Worm (Caenorhabditis elegans) whole organism, mixed stage, embryonic: ENCODE data around the gene epic-3.

Source experiments
- M03D4.4 ChIP-seq: sonication (generic microtip); optimal IDR thresholded peaks from 2 replicates; lab custom pipeline; 2017; ENCODE audit warnings: mild to moderate bottlenecking, missing genetic modification characterization, missing compliant biosample characterization
- bed-3 ChIP-seq: fragments of 200-800 bp; sonication (Bioruptor generic); optimal IDR thresholded peaks from 3 replicates; lab custom pipeline; 2018; ENCODE audit warnings: mild to moderate bottlenecking, missing genetic modification characterization, moderate library complexity, missing compliant biosample characterization
- blmp-1 ChIP-seq: fragments of 150-350 bp; optimal IDR thresholded peaks from 2 replicates; lab custom pipeline; 2014; ENCODE audit warnings: missing biosample characterization, missing genetic modification characterization
- ceh-39 ChIP-seq: fragments of 150-350 bp; optimal IDR thresholded peaks from 2 replicates; lab custom pipeline; 2014; ENCODE audit warnings: missing biosample characterization, missing genetic modification characterization
- ceh-43 ChIP-seq: fragments of 200-800 bp; sonication (Bioruptor generic); optimal IDR thresholded peaks from 2 replicates; lab custom pipeline; 2018; ENCODE audit warnings: mild to moderate bottlenecking, missing genetic modification characterization, moderate library complexity, missing compliant biosample characterization
- ceh-83 ChIP-seq: fragments of 200-800 bp; sonication (Bioruptor generic); optimal IDR thresholded peaks from 2 replicates; lab custom pipeline; 2018; ENCODE audit warnings: mild to moderate bottlenecking, missing genetic modification characterization, missing compliant biosample characterization
- ces-1 ChIP-seq: fragments of 150-350 bp; optimal IDR thresholded peaks from 2 replicates; lab custom pipeline; 2014; ENCODE audit warnings: missing biosample characterization, missing genetic modification reagents, missing genetic modification characterization
- cnd-1 ChIP-seq: fragments of 200-800 bp; sonication (Bioruptor generic); optimal IDR thresholded peaks from 2 replicates; lab custom pipeline; 2018; ENCODE audit warnings: mild to moderate bottlenecking, missing genetic modification characterization, missing compliant biosample characterization
- drap-1 ChIP-seq: fragments of 200-800 bp; sonication (Bioruptor generic); optimal IDR thresholded peaks from 3 replicates; lab custom pipeline; 2018; ENCODE audit warnings: mild to moderate bottlenecking, missing genetic modification characterization, missing compliant biosample characterization
- elt-1 ChIP-seq: sonication (generic microtip); optimal IDR thresholded peaks from 2 replicates; lab custom pipeline; 2017; ENCODE audit warnings: missing genetic modification characterization, mild to moderate bottlenecking, missing compliant biosample characterization, antibody characterized with exemption, moderate library complexity, borderline replicate concordance; ENCODE audit not compliant: insufficient read depth
- elt-3 ChIP-seq: fragments of 150-350 bp; optimal IDR thresholded peaks from 2 replicates; lab custom pipeline; 2014; ENCODE audit warnings: missing biosample characterization, missing genetic modification characterization
- flh-1 ChIP-seq: fragments of 200-800 bp; sonication (Bioruptor generic); optimal IDR thresholded peaks from 2 replicates; lab custom pipeline; 2018; ENCODE audit warnings: mild to moderate bottlenecking, missing genetic modification characterization, moderate library complexity, missing compliant biosample characterization
- ham-2 ChIP-seq: fragments of 200-800 bp; sonication (Bioruptor generic); optimal IDR thresholded peaks from 2 replicates; lab custom pipeline; 2018; ENCODE audit warnings: mild to moderate bottlenecking, missing genetic modification characterization, missing compliant biosample characterization
- hlh-1 ChIP-seq: fragments of 150-350 bp; optimal IDR thresholded peaks from 2 replicates; lab custom pipeline; 2014; ENCODE audit warnings: missing biosample characterization, missing genetic modification reagents, missing genetic modification characterization
- lin-13 ChIP-seq: fragments of 150-350 bp; optimal IDR thresholded peaks from 2 replicates; lab custom pipeline; 2014; ENCODE audit warnings: missing biosample characterization, missing genetic modification characterization
- lin-32 ChIP-seq: fragments of 200-800 bp; sonication (Bioruptor generic); optimal IDR thresholded peaks from 2 replicates; lab custom pipeline; 2018; ENCODE audit warnings: mild to moderate bottlenecking, missing genetic modification characterization, missing compliant biosample characterization
- lsy-2 ChIP-seq: fragments of 150-350 bp; optimal IDR thresholded peaks from 2 replicates; lab custom pipeline; 2014; ENCODE audit warnings: missing biosample characterization, missing genetic modification characterization
- mab-5 ChIP-seq: fragments of 150-350 bp; optimal IDR thresholded peaks from 2 replicates; lab custom pipeline; 2014; ENCODE audit warnings: missing biosample characterization, missing genetic modification characterization
- mep-1 ChIP-seq: fragments of 150-350 bp; optimal IDR thresholded peaks from 2 replicates; lab custom pipeline; 2017; ENCODE audit warnings: missing biosample characterization, missing genetic modification reagents, missing genetic modification characterization, inconsistent platforms
- mls-2 ChIP-seq: sonication (generic microtip); optimal IDR thresholded peaks from 2 replicates; lab custom pipeline; 2016; ENCODE audit warnings: mild to moderate bottlenecking, missing genetic modification characterization, moderate library complexity, missing compliant biosample characterization
- nhr-12 ChIP-seq: fragments of 150-350 bp; optimal IDR thresholded peaks from 2 replicates; lab custom pipeline; 2014; ENCODE audit warnings: missing biosample characterization, missing genetic modification characterization
- nhr-2 ChIP-seq: fragments of 150-350 bp; optimal IDR thresholded peaks from 2 replicates; lab custom pipeline; 2014; ENCODE audit warnings: missing biosample characterization, missing genetic modification characterization
- nhr-237 ChIP-seq: fragments of 150-350 bp; optimal IDR thresholded peaks from 2 replicates; lab custom pipeline; 2014; ENCODE audit warnings: missing biosample characterization, missing genetic modification characterization
- nhr-28 ChIP-seq: fragments of 150-350 bp; optimal IDR thresholded peaks from 2 replicates; lab custom pipeline; 2014; ENCODE audit warnings: missing biosample characterization, missing genetic modification characterization
- nhr-76 ChIP-seq: sonication (generic microtip); optimal IDR thresholded peaks from 2 replicates; lab custom pipeline; 2017; ENCODE audit warnings: missing biosample characterization, missing genetic modification characterization
- pha-4 ChIP-seq: fragments of 150-350 bp; optimal IDR thresholded peaks from 2 replicates; lab custom pipeline; 2018; ENCODE audit warnings: missing biosample characterization, missing genetic modification reagents, missing genetic modification characterization
- sem-2 ChIP-seq: fragments of 200-800 bp; sonication (Bioruptor generic); optimal IDR thresholded peaks from 2 replicates; lab custom pipeline; 2018; ENCODE audit warnings: mild to moderate bottlenecking, missing genetic modification characterization, missing compliant biosample characterization
- snpc-4 ChIP-seq: fragments of 150-350 bp; optimal IDR thresholded peaks from 2 replicates; lab custom pipeline; 2014; ENCODE audit warnings: missing biosample characterization, missing genetic modification characterization
- sptf-1 ChIP-seq: sonication (generic microtip); optimal IDR thresholded peaks from 2 replicates; lab custom pipeline; 2017; ENCODE audit warnings: mild to moderate bottlenecking, missing genetic modification characterization, moderate library complexity, missing compliant biosample characterization
- tbx-8 ChIP-seq: fragments of 200-800 bp; sonication (Bioruptor generic); optimal IDR thresholded peaks from 2 replicates; lab custom pipeline; 2018; ENCODE audit warnings: mild to moderate bottlenecking, missing genetic modification characterization, moderate library complexity, missing compliant biosample characterization
- unc-120 ChIP-seq: sonication (generic microtip); optimal IDR thresholded peaks from 2 replicates; lab custom pipeline; 2017; ENCODE audit warnings: missing genetic modification characterization, missing compliant biosample characterization; ENCODE audit not compliant: poor library complexity, severe bottlenecking
- unc-39 ChIP-seq: fragments of 150-350 bp; optimal IDR thresholded peaks from 2 replicates; lab custom pipeline; 2014; ENCODE audit warnings: missing biosample characterization, missing genetic modification characterization
- unc-62 ChIP-seq: fragments of 150-350 bp; optimal IDR thresholded peaks from 2 replicates; lab custom pipeline; 2014; ENCODE audit warnings: missing biosample characterization, missing genetic modification reagents, missing genetic modification characterization
- zip-8 ChIP-seq: fragments of 150-350 bp; optimal IDR thresholded peaks from 2 replicates; lab custom pipeline; 2014; ENCODE audit warnings: missing biosample characterization, missing genetic modification characterization
- ztf-11 ChIP-seq: fragments of 150-350 bp; optimal IDR thresholded peaks from 2 replicates; lab custom pipeline; 2014; ENCODE audit warnings: missing biosample characterization, missing genetic modification characterization

The epic-3 gene

DNA sequence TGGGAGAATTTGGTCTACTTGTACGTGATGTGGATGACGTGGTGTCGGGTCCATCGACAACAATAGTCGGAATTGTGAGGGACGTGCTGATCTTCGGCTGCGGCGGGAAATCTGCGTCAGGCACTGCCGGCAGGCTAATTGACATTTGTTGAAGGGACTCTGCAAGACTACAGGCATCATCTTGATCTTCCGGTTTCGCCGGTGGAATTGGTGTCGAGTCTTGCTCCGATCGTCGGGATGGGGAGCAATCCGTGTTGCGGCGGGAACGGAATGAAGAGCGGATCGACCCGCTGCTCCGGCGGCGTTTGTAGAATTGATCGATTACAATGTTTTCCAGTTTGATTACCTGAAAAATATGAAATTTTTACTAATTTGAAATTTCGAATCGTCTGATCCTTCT, 28.3 kb upstream of the epic-3 start:
- TF ChIP-seq lin-13, result no peak
- no peak for TF ChIP-seq cnd-1 (tag; lab: Kevin White, UChicago)
- TF ChIP-seq drap-1, result no peak
- TF ChIP-seq mab-5, result no peak
- TF ChIP-seq lin-32 (GFP tag; lab: Kevin White, UChicago), result no peak
- no peak for TF ChIP-seq bed-3 (GFP tag; lab: Kevin White, UChicago)
- no peak for TF ChIP-seq ces-1
- TF ChIP-seq lsy-2 (tag; lab: Kevin White, UChicago), result no peak
- no peak for TF ChIP-seq unc-39 (tag; lab: Kevin White, UChicago)
- TF ChIP-seq ztf-11 (tag; lab: Kevin White, UChicago), result no peak
- no peak for TF ChIP-seq pha-4 (tag; lab: Kevin White, UChicago)
- no peak for TF ChIP-seq nhr-12 (tag; lab: Kevin White, UChicago)
- no peak for TF ChIP-seq ham-2
- TF ChIP-seq ceh-83 (GFP tag; lab: Kevin White, UChicago), result no peak
- no peak for TF ChIP-seq hlh-1

DNA sequence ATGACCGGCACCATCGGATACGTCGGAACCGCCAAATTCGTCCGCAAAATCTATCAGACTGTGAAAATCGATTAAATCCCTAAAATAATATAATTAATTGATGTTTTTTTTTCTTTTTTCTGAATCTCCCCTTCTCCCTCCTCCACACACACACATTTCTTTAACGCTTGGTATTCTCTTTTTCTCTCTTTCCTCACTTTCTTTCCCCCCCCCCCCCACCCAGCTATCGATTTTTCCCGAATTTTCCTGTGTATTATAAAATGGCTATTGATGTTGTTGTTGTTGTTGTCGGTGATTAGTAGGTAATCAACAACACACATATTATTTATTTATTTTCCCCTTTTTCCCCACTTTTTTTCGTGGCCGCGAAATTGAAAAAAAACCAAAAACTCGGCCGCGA, 27.1 kb upstream of the epic-3 start:
- no peak for TF ChIP-seq nhr-237
- peak; percentile 6 for TF ChIP-seq ces-1
- no peak for TF ChIP-seq mab-5
- no peak for TF ChIP-seq zip-8 (tag; lab: Kevin White, UChicago)
- TF ChIP-seq elt-3 (tag; lab: Kevin White, UChicago), result no peak
- no peak for TF ChIP-seq bed-3 (GFP tag; lab: Kevin White, UChicago)
- no peak for TF ChIP-seq tbx-8
- TF ChIP-seq cnd-1 (tag; lab: Kevin White, UChicago), result no peak
- peak; percentile 42 for TF ChIP-seq sptf-1 (tag; lab: Kevin White, UChicago)
- TF ChIP-seq mls-2 (tag; lab: Kevin White, UChicago), result no peak
- no peak for TF ChIP-seq mep-1
- TF ChIP-seq ceh-39 (tag; lab: Kevin White, UChicago), result no peak
- no peak for TF ChIP-seq drap-1
- TF ChIP-seq lin-32 (GFP tag; lab: Kevin White, UChicago), result no peak

DNA sequence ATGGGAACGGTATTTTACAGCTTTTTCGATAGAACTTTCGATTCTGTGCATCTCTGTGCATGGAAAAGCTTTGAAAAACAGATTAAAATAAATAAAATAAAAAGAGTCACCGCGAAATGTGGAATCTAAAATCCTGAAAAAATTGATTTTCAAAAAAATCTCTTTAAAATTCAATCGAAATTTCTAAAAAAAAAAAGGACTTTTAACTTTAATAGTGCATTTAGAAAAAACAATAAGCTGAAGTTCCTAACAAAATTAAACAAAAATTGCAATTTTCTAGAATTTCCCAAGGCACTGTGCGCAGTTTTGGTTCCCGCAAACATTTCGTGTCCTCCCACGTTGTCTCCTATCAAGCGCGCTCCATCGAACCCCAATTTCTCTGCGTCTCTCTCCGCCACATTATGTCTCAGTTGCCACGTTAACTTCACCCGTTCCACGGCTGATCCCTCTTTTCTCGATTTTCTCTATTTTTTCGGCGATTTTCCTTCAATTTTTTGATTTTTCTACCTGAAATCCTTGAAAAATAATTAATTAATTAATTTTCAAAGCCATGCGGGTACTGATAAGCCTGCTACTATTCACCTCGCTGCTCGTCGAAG, 21.4 kb upstream of the epic-3 start, which contains the start of the genes Y41D4A.6 and Y41D4A.4:
Gene Y41D4A.6, minus strand, starts transcription at position 51 of the 599 bp plus-strand sequence.
Gene Y41D4A.4, plus strand, starts transcription at position 549 of the 599 bp plus-strand sequence.
- no peak for TF ChIP-seq blmp-1 (tag; lab: Kevin White, UChicago)
- TF ChIP-seq unc-62 (GFP tag; lab: Kevin White, UChicago), result peak; percentile 5
- peak; percentile 58 for TF ChIP-seq bed-3 (GFP tag; lab: Kevin White, UChicago)
- TF ChIP-seq nhr-2 (tag; lab: Kevin White, UChicago), result no peak
- no peak for TF ChIP-seq lin-32 (GFP tag; lab: Kevin White, UChicago)
- TF ChIP-seq pha-4 (tag; lab: Kevin White, UChicago), result peak; percentile 69
- TF ChIP-seq nhr-237, result peak; percentile 83
- TF ChIP-seq lsy-2 (tag; lab: Kevin White, UChicago), result peak; percentile 55
- peak; percentile 90 for TF ChIP-seq ces-1
- TF ChIP-seq zip-8 (tag; lab: Kevin White, UChicago), result no peak
- TF ChIP-seq nhr-28 (tag; lab: Kevin White, UChicago), result no peak
- no peak for TF ChIP-seq elt-1 (tag; lab: Kevin White, UChicago)
- peak; percentile 73 for TF ChIP-seq lin-13
- TF ChIP-seq unc-120, result peak; percentile 63
- peak; percentile 61 for TF ChIP-seq cnd-1 (tag; lab: Kevin White, UChicago)
- peak; percentile 68 for TF ChIP-seq M03D4.4 (tag; lab: Kevin White, UChicago)
- TF ChIP-seq tbx-8, result peak; percentile 57
- no peak for TF ChIP-seq ztf-11 (tag; lab: Kevin White, UChicago)
- TF ChIP-seq ceh-43 (GFP tag; lab: Kevin White, UChicago), result peak; percentile 39
- peak; percentile 70 for TF ChIP-seq mls-2 (tag; lab: Kevin White, UChicago)
- TF ChIP-seq flh-1 (GFP tag; lab: Kevin White, UChicago), result no peak
- TF ChIP-seq unc-39 (tag; lab: Kevin White, UChicago), result no peak
- TF ChIP-seq sptf-1 (tag; lab: Kevin White, UChicago), result peak; percentile 84
- no peak for TF ChIP-seq mab-5
- TF ChIP-seq drap-1, result peak; percentile 57
- TF ChIP-seq mep-1, result peak; percentile 68
- TF ChIP-seq snpc-4 (tag; lab: Kevin White, UChicago), result no peak
- peak; percentile 43 for TF ChIP-seq sem-2 (GFP tag; lab: Kevin White, UChicago)
- peak; percentile 67 for TF ChIP-seq ceh-83 (GFP tag; lab: Kevin White, UChicago)
- peak; percentile 11 for TF ChIP-seq ham-2
- TF ChIP-seq ceh-39 (tag; lab: Kevin White, UChicago), result no peak
- no peak for TF ChIP-seq nhr-76 (tag; lab: Kevin White, UChicago)
- TF ChIP-seq elt-3 (tag; lab: Kevin White, UChicago), result no peak
- no peak for TF ChIP-seq nhr-12 (tag; lab: Kevin White, UChicago)
- no peak for TF ChIP-seq hlh-1
